Worm (Caenorhabditis elegans): ENCODE measurements around the gene mdt-8.

Gene mdt-8

ce11 chrII:11533716-11534115 lies at the start of gene mdt-8:
TSS of gene mdt-8 (minus strand) at chrII:11533816.
- TF ChIP-seq ztf-4 (tag; optimal IDR thresholded peaks at IDR 0.05): no peak

DNA sequence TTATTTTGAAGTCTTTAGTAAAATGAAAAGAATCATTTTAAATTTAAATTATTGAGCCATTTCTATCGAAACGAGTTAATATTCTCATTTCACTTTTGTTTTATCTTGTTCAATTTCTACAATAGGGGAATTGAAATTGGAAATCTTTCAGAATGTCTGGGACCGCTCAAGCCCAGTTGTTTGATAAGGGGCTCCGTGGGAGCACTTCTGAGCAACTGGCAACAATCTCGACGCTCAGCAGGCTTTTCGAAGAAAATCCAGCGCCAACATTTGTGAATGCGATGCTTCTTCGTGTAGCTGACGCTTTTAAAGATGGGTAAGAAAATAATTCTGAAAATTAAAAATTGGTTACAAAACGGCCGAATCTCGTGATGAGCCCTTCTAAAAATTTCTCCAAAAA lies 49.1 kb upstream of the mdt-8 start, which contains the start of gene ints-7:
Gene ints-7, plus strand, starts transcription at position 152 of the 400 bp plus-strand sequence.
- no peak for TF ChIP-seq nhr-129 (tag; optimal IDR thresholded peaks at IDR 0.05)
- TF ChIP-seq nhr-237 (tag; optimal IDR thresholded peaks at IDR 0.05): no peak
- TF ChIP-seq ztf-1 (GFP tag; conservative IDR thresholded peaks at IDR 0.05): no peak
- TF ChIP-seq lsy-2 (tag; optimal IDR thresholded peaks at IDR 0.05): no peak
- TF ChIP-seq elt-1 (tag; optimal IDR thresholded peaks at IDR 0.05): no peak
- no peak for TF ChIP-seq mbf-1 (tag; optimal IDR thresholded peaks at IDR 0.05)
- TF ChIP-seq lin-13 (GFP tag; optimal IDR thresholded peaks at IDR 0.05): no peak
- no peak for TF ChIP-seq lin-39 (tag; optimal IDR thresholded peaks at IDR 0.05)
- no peak for TF ChIP-seq mab-5 (tag; optimal IDR thresholded peaks at IDR 0.05)
- no peak for TF ChIP-seq egl-27 (tag; optimal IDR thresholded peaks at IDR 0.05)
- no peak for TF ChIP-seq ztf-11 (tag; optimal IDR thresholded peaks at IDR 0.05)
- no peak for TF ChIP-seq zag-1 (tag; optimal IDR thresholded peaks at IDR 0.05)
- no peak for TF ChIP-seq ceh-82 (tag; optimal IDR thresholded peaks at IDR 0.05)
- TF ChIP-seq ZK546.5 (tag; optimal IDR thresholded peaks at IDR 0.05): no peak
- no peak for TF ChIP-seq sem-4 (tag; optimal IDR thresholded peaks at IDR 0.05)
- TF ChIP-seq peb-1 (tag; optimal IDR thresholded peaks at IDR 0.05): no peak
- TF ChIP-seq nhr-10 (tag; optimal IDR thresholded peaks at IDR 0.05): no peak
- no peak for TF ChIP-seq ztf-4 (tag; optimal IDR thresholded peaks at IDR 0.05)
- TF ChIP-seq nhr-77 (tag; optimal IDR thresholded peaks at IDR 0.05): no peak

DNA sequence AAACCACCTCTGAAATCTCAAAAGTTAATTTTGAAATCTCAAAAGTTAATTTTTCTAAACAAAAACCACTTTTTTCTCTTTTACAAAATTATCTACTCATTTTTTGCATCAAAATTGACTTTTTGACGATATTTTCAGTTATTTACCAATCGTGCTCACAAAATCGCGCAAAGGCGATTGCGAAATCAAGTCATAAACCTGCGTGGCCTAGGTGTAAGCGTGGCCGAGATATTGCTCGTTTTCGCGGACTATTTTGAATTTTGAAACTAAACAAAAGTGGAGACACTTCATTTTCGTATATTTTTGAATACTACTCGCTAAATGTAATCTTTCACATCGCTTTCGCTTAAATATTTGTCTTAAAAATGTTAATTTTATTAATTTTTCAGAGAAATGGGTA lies 44.7 kb upstream of the mdt-8 start, which contains the start of gene smc-6:
Gene smc-6, plus strand, starts transcription at position 390 of the 400 bp plus-strand sequence.
- TF ChIP-seq aly-2 (tag; optimal IDR thresholded peaks at IDR 0.05): no peak
- peak; percentile 85 for TF ChIP-seq unc-55 (GFP tag; optimal IDR thresholded peaks at IDR 0.05)
- no peak for TF ChIP-seq nhr-23 (tag; optimal IDR thresholded peaks at IDR 0.05)
- peak; percentile 45 for TF ChIP-seq fos-1 (tag; optimal IDR thresholded peaks at IDR 0.05)
- peak; percentile 68 for TF ChIP-seq nhr-129 (tag; optimal IDR thresholded peaks at IDR 0.05)
- no peak for TF ChIP-seq sma-3 (GFP tag; optimal IDR thresholded peaks at IDR 0.05)
- peak; percentile 57 for TF ChIP-seq C34F6.9 (tag; optimal IDR thresholded peaks at IDR 0.05)
- no peak for TF ChIP-seq Y55F3AM.14 (GFP tag; optimal IDR thresholded peaks at IDR 0.05)
- TF ChIP-seq elt-3 (tag; optimal IDR thresholded peaks at IDR 0.05): no peak
- no peak for TF ChIP-seq nhr-21 (tag; optimal IDR thresholded peaks at IDR 0.05)
- no peak for TF ChIP-seq egl-27 (tag; optimal IDR thresholded peaks at IDR 0.05)
- TF ChIP-seq ztf-4 (tag; optimal IDR thresholded peaks at IDR 0.05): no peak
- no peak for TF ChIP-seq lin-39 (tag; optimal IDR thresholded peaks at IDR 0.05)
- no peak for TF ChIP-seq lsy-2 (tag; optimal IDR thresholded peaks at IDR 0.05)
- peak; percentile 7 for TF ChIP-seq gmeb-1 (tag; optimal IDR thresholded peaks at IDR 0.05)
- no peak for TF ChIP-seq unc-62 (GFP tag; optimal IDR thresholded peaks at IDR 0.05)
- TF ChIP-seq ceh-16 (tag; optimal IDR thresholded peaks at IDR 0.05): no peak
- TF ChIP-seq crh-2 (tag; optimal IDR thresholded peaks at IDR 0.05): no peak
- no peak for TF ChIP-seq nhr-12 (tag; optimal IDR thresholded peaks at IDR 0.05)
- no peak for TF ChIP-seq ZK546.5 (tag; optimal IDR thresholded peaks at IDR 0.05)
- no peak for TF ChIP-seq nhr-237 (tag; optimal IDR thresholded peaks at IDR 0.05)
- no peak for TF ChIP-seq elt-1 (tag; optimal IDR thresholded peaks at IDR 0.05)

- TF ChIP-seq mbf-1 (tag; optimal IDR thresholded peaks at IDR 0.05): no peak
- TF ChIP-seq nhr-21 (tag; optimal IDR thresholded peaks at IDR 0.05): no peak
- TF ChIP-seq unc-55 (GFP tag; optimal IDR thresholded peaks at IDR 0.05): no peak
- TF ChIP-seq egl-27 (tag; optimal IDR thresholded peaks at IDR 0.05): no peak
- no peak for TF ChIP-seq blmp-1 (tag; optimal IDR thresholded peaks at IDR 0.05; ENCODE audit: insufficient read depth)
- TF ChIP-seq unc-62 (GFP tag; optimal IDR thresholded peaks at IDR 0.05): no peak
- TF ChIP-seq fos-1 (tag; optimal IDR thresholded peaks at IDR 0.05): no peak
- no peak for TF ChIP-seq ztf-11 (tag; optimal IDR thresholded peaks at IDR 0.05)
- no peak for TF ChIP-seq ZK546.5 (tag; optimal IDR thresholded peaks at IDR 0.05)
- no peak for TF ChIP-seq ztf-4 (tag; optimal IDR thresholded peaks at IDR 0.05)
Measured at ce11 chrII:11577861-11578260, 44.2 kb upstream of the mdt-8 start.

- TF ChIP-seq fos-1 (tag; optimal IDR thresholded peaks at IDR 0.05): peak; percentile 67
- no peak for TF ChIP-seq blmp-1 (tag; optimal IDR thresholded peaks at IDR 0.05; ENCODE audit: insufficient read depth)
- TF ChIP-seq lin-13 (GFP tag; optimal IDR thresholded peaks at IDR 0.05): peak; percentile 3
- peak; percentile 15 for TF ChIP-seq nhr-129 (tag; optimal IDR thresholded peaks at IDR 0.05)
- no peak for TF ChIP-seq nhr-10 (tag; optimal IDR thresholded peaks at IDR 0.05)
- TF ChIP-seq sma-3 (GFP tag; optimal IDR thresholded peaks at IDR 0.05): no peak
- TF ChIP-seq peb-1 (tag; optimal IDR thresholded peaks at IDR 0.05): no peak
- TF ChIP-seq mab-5 (tag; optimal IDR thresholded peaks at IDR 0.05): no peak
- no peak for TF ChIP-seq alr-1 (tag; optimal IDR thresholded peaks at IDR 0.05)
- TF ChIP-seq lin-11 (tag; optimal IDR thresholded peaks at IDR 0.05): no peak
- TF ChIP-seq unc-39 (tag; optimal IDR thresholded peaks at IDR 0.05): no peak
Measured at ce11 chrII:11577397-11577796, 43.8 kb upstream of the mdt-8 start, which contains the start of gene pcs-1. TSS of gene pcs-1 (minus strand) at chrII:11577740.

Measured in whole organism, L2 larva.